Worm (Caenorhabditis elegans) whole organism, L1 larva: ENCODE results near the gene chup-1.
A peak's percentile ranks its signal among the peaks of the same experiment; 100 is the strongest.

Experiments used
- C16A3.4 ChIP-seq: fragments of 150-350 bp; optimal IDR thresholded peaks from 2 replicates; lab custom pipeline; 2014; ENCODE audit warnings: missing biosample characterization, missing genetic modification characterization
- aly-2 ChIP-seq: fragments of 150-350 bp; optimal IDR thresholded peaks from 2 replicates; lab custom pipeline; 2014; ENCODE audit warnings: missing biosample characterization, missing genetic modification characterization
- egl-27 ChIP-seq, 2 experiments: fragments of 150-350 bp in 1 of 2; sonication (generic microtip); optimal IDR thresholded peaks; 3 replicates each; lab custom pipeline; 2017 to 2018; ENCODE audit warnings: missing biosample characterization in 2 of 2, missing genetic modification characterization in 2 of 2, missing genetic modification reagents in 2 of 2
- irx-1 ChIP-seq: sonication (generic microtip); optimal IDR thresholded peaks from 2 replicates; lab custom pipeline; 2016; ENCODE audit warnings: missing genetic modification characterization, missing compliant biosample characterization
- lin-14 ChIP-seq: fragments of 200-800 bp; sonication (Bioruptor generic); optimal IDR thresholded peaks from 2 replicates; lab custom pipeline; 2018; ENCODE audit warnings: mild to moderate bottlenecking, missing genetic modification characterization, moderate library complexity, missing compliant biosample characterization
- nhr-12 ChIP-seq: sonication (generic microtip); optimal IDR thresholded peaks from 2 replicates; lab custom pipeline; 2017; ENCODE audit warnings: missing biosample characterization, missing genetic modification characterization
- pag-3 ChIP-seq: sonication (generic microtip); optimal IDR thresholded peaks from 2 replicates; lab custom pipeline; 2017; ENCODE audit warnings: missing genetic modification characterization, mild to moderate bottlenecking, missing compliant biosample characterization, antibody characterized with exemption, borderline replicate concordance; ENCODE audit not compliant: insufficient read depth
- snpc-4 ChIP-seq: fragments of 150-350 bp; optimal IDR thresholded peaks from 2 replicates; lab custom pipeline; 2014; ENCODE audit warnings: missing biosample characterization, missing genetic modification characterization
- unc-62 ChIP-seq: fragments of 150-350 bp; optimal IDR thresholded peaks from 2 replicates; lab custom pipeline; 2014; ENCODE audit warnings: missing biosample characterization, missing genetic modification reagents, missing genetic modification characterization

- TF ChIP-seq snpc-4 = peak; percentile 62
- peak; percentile 99 for TF ChIP-seq lin-14 (GFP tag; lab: Kevin White, UChicago)
- no peak for TF ChIP-seq nhr-12 (tag; lab: Kevin White, UChicago)
- no peak for TF ChIP-seq pag-3 (tag; lab: Kevin White, UChicago)
- peak in 1 of 2 experiments; percentile 57 for TF ChIP-seq egl-27 (tag; optimal IDR thresholded peaks at IDR 0.05; lab: Kevin White, UChicago)
- TF ChIP-seq C16A3.4 (tag; lab: Kevin White, UChicago) = peak; percentile 75
- peak; percentile 62 for TF ChIP-seq irx-1 (tag; lab: Kevin White, UChicago)
- TF ChIP-seq unc-62 (GFP tag; lab: Kevin White, UChicago) = no peak
- no peak for TF ChIP-seq aly-2
These were observed 18.9 kb downstream of the chup-1 start, which contains the start of gene R04E5.9 for ce11 chrX:8810908-8811307.
